Fruit fly (Drosophila melanogaster) Kc167 (cell line): ENCODE results near the gene Pgk.

Source experiments
- Sin3A ChIP-seq: fragments of >200 bp; optimal IDR thresholded peaks from 2 replicates; lab custom pipeline; 2018; ENCODE audit warnings: missing external identifiers
- h ChIP-seq: fragments of >200 bp; optimal IDR thresholded peaks from 3 replicates; lab custom pipeline; 2018; ENCODE audit warnings: missing external identifiers

- TF ChIP-seq h (lab: Kevin White, UChicago) (no peak), Sin3A (lab: Kevin White, UChicago) (no peak)
These were observed 2.4 kb downstream of the Pgk start for dm6 chr2L:2750337-2751084.
